Fruit fly (Drosophila melanogaster) whole organism, adult: ENCODE results near the gene Cyp4d1.

ENCODE experiments used
- CG11617 ChIP-seq: fragments of 200-800 bp; sonication (Bioruptor generic); optimal IDR thresholded peaks from 2 replicates; lab custom pipeline; 2017; ENCODE audit warnings: mild to moderate bottlenecking, missing biosample characterization, missing genetic modification reagents, missing genetic modification characterization
- CG12768 ChIP-seq: fragments of 200-800 bp; sonication (Bioruptor generic); optimal IDR thresholded peaks from 2 replicates; lab custom pipeline; 2017; ENCODE audit warnings: missing biosample characterization, missing genetic modification characterization, mild to moderate bottlenecking, moderate library complexity, missing genetic modification reagents
- CG14711 ChIP-seq: fragments of 200-800 bp; sonication (Bioruptor generic); optimal IDR thresholded peaks from 2 replicates; lab custom pipeline; 2018; ENCODE audit warnings: missing biosample characterization, mild to moderate bottlenecking, missing genetic modification characterization, moderate library complexity
- CG1620 ChIP-seq: fragments of 200-800 bp; sonication (Bioruptor generic); optimal IDR thresholded peaks from 2 replicates; lab custom pipeline; 2016; ENCODE audit warnings: missing biosample characterization, missing genetic modification characterization
- CG33017 ChIP-seq: fragments of 200-800 bp; sonication (Bioruptor generic); optimal IDR thresholded peaks from 2 replicates; lab custom pipeline; 2018; ENCODE audit warnings: missing biosample characterization, mild to moderate bottlenecking, missing genetic modification characterization, moderate library complexity
- CG5204 ChIP-seq: fragments of 200-800 bp; sonication (Bioruptor generic); optimal IDR thresholded peaks from 2 replicates; lab custom pipeline; 2016; ENCODE audit warnings: missing biosample characterization, missing genetic modification characterization
- CG7045 ChIP-seq: fragments of 200-800 bp; sonication (Bioruptor generic); optimal IDR thresholded peaks from 2 replicates; lab custom pipeline; 2017; ENCODE audit warnings: missing biosample characterization, mild to moderate bottlenecking, missing genetic modification characterization
- CG7101 ChIP-seq: fragments of 200-800 bp; sonication (Bioruptor generic); optimal IDR thresholded peaks from 2 replicates; lab custom pipeline; 2018; ENCODE audit warnings: missing biosample characterization, mild to moderate bottlenecking, missing genetic modification characterization, moderate library complexity
- Clk ChIP-seq: fragments of 200-800 bp; sonication (Bioruptor generic); optimal IDR thresholded peaks from 2 replicates; lab custom pipeline; 2017; ENCODE audit warnings: missing biosample characterization, missing genetic modification characterization
- Crg-1 ChIP-seq: fragments of 200-800 bp; sonication (Bioruptor generic); optimal IDR thresholded peaks from 2 replicates; lab custom pipeline; 2016; ENCODE audit warnings: missing biosample characterization, missing genetic modification characterization
- Hr96 ChIP-seq: fragments of 200-800 bp; sonication (Bioruptor generic); optimal IDR thresholded peaks from 2 replicates; lab custom pipeline; 2016; ENCODE audit warnings: missing biosample characterization, missing genetic modification characterization
- Mnt ChIP-seq: fragments of 200-800 bp; sonication (Bioruptor generic); optimal IDR thresholded peaks from 2 replicates; lab custom pipeline; 2016; ENCODE audit warnings: missing biosample characterization, mild to moderate bottlenecking, missing genetic modification characterization
- bab1 ChIP-seq: fragments of 200-800 bp; sonication (Bioruptor generic); optimal IDR thresholded peaks from 3 replicates; lab custom pipeline; 2019; ENCODE audit warnings: missing biosample characterization, mild to moderate bottlenecking, missing genetic modification characterization, moderate library complexity
- cic ChIP-seq: fragments of 200-800 bp; sonication (Bioruptor generic); optimal IDR thresholded peaks from 2 replicates; lab custom pipeline; 2017; ENCODE audit warnings: missing biosample characterization, mild to moderate bottlenecking, missing genetic modification characterization, moderate library complexity
- cnc ChIP-seq, 2 experiments: fragments of >200 bp; optimal IDR thresholded peaks; 2 replicates each; lab custom pipeline; 2017
- kay ChIP-seq: fragments of 200-800 bp; sonication (Bioruptor generic); peaks from one replicate; lab custom pipeline; 2016; ENCODE audit warnings: missing biosample characterization, missing genetic modification characterization, borderline replicate concordance
- ovo ChIP-seq: fragments of 200-800 bp; sonication (Bioruptor generic); optimal IDR thresholded peaks from 2 replicates; lab custom pipeline; 2016; ENCODE audit warnings: missing biosample characterization, missing genetic modification characterization
- pad ChIP-seq: fragments of 200-800 bp; sonication (Bioruptor generic); optimal IDR thresholded peaks from 3 replicates; lab custom pipeline; 2017; ENCODE audit warnings: missing biosample characterization, missing genetic modification characterization, mild to moderate bottlenecking, moderate library complexity, missing genetic modification reagents
- tj ChIP-seq: fragments of 200-800 bp; sonication (Bioruptor generic); optimal IDR thresholded peaks from 3 replicates; lab custom pipeline; 2017; ENCODE audit warnings: missing biosample characterization, mild to moderate bottlenecking, missing genetic modification characterization, moderate library complexity
- toe ChIP-seq: fragments of 200-800 bp; sonication (Bioruptor generic); optimal IDR thresholded peaks from 2 replicates; lab custom pipeline; 2016; ENCODE audit warnings: missing biosample characterization, missing genetic modification characterization

Cyp4d1 gene

DNA sequence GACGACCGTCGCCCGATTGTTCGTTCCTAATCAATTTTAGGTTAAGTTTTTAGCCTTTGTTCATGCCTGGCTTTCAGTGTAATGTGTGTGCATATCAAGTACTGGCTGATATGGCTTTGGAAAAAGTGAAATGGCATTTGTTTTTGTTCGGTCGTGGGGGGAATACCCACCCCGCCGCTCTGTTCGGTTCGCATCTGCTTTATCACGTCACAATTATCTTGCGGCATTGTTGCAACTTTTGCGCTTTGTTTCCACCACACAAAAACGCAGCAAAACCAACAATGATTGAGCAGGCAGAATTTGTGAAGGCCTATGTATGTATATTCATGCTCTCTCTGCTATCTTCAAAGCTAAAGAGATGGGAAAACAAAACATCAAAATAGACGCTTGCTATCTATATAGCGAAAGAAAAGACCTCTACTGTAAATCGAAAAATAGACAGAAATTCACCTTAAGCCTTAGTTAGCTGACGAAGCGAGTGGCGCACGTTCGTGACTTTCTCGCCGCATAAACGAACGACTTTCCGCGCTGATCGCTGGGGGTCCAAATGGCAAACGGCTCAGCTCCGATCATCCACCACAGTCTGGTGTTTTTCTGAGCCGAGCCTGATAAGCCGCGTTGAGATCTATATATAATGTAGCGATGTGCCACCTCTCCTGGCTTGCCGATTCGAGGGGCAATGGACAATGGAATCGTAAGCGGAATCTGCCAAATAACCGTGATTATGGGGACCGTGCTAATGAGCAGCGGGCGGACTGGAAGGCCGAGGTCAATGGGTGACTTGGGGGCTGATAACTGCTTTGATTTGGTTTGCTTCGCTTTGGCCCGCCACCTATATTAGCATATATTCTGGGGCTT, 35.7 kb upstream of the Cyp4d1 start:
- no peak for TF ChIP-seq ovo (GFP tag; lab: Kevin White, UChicago)
- TF ChIP-seq Clk: no peak
- TF ChIP-seq tj: no peak
- no peak for TF ChIP-seq toe (GFP tag; lab: Kevin White, UChicago)
- TF ChIP-seq CG12768: no peak
- no peak for TF ChIP-seq CG7045 (GFP tag; lab: Kevin White, UChicago)
- no peak for TF ChIP-seq cnc (optimal IDR thresholded peaks at IDR 0.05; lab: Kevin White, UChicago)
- no peak for TF ChIP-seq CG5204 (GFP tag; lab: Kevin White, UChicago)
- no peak for TF ChIP-seq Crg-1 (GFP tag; lab: Kevin White, UChicago)
- TF ChIP-seq bab1 (GFP tag; lab: Kevin White, UChicago): no peak
- no peak for TF ChIP-seq CG7101 (tag; lab: Kevin White, UChicago)
- no peak for TF ChIP-seq CG11617 (GFP tag; lab: Kevin White, UChicago)
- no peak for TF ChIP-seq CG1620 (GFP tag; lab: Kevin White, UChicago)
- TF ChIP-seq Hr96 (GFP tag; lab: Kevin White, UChicago): no peak
- no peak for TF ChIP-seq CG14711 (tag; lab: Kevin White, UChicago)
- TF ChIP-seq Mnt: no peak
- no peak for TF ChIP-seq CG33017

dm6 chrX:2196086-2196732, 34.2 kb upstream of the Cyp4d1 start:
- TF ChIP-seq cnc (optimal IDR thresholded peaks at IDR 0.05; lab: Kevin White, UChicago) (no peak), Clk (no peak), kay (no peak), cic (GFP tag; lab: Kevin White, UChicago) (no peak), CG33017 (no peak), pad (GFP tag; lab: Kevin White, UChicago) (peak; percentile 27), toe (GFP tag; lab: Kevin White, UChicago) (no peak), CG11617 (GFP tag; lab: Kevin White, UChicago) (peak; percentile 25), CG12768 (no peak), CG5204 (GFP tag; lab: Kevin White, UChicago) (no peak), CG7101 (tag; lab: Kevin White, UChicago) (peak; percentile 71), CG7045 (GFP tag; lab: Kevin White, UChicago) (no peak), Mnt (no peak), Crg-1 (GFP tag; lab: Kevin White, UChicago) (no peak), bab1 (GFP tag; lab: Kevin White, UChicago) (peak; percentile 90), CG1620 (GFP tag; lab: Kevin White, UChicago) (no peak), CG14711 (tag; lab: Kevin White, UChicago) (peak; percentile 71), Hr96 (GFP tag; lab: Kevin White, UChicago) (peak; percentile 41), ovo (GFP tag; lab: Kevin White, UChicago) (no peak), tj (peak; percentile 90)

DNA sequence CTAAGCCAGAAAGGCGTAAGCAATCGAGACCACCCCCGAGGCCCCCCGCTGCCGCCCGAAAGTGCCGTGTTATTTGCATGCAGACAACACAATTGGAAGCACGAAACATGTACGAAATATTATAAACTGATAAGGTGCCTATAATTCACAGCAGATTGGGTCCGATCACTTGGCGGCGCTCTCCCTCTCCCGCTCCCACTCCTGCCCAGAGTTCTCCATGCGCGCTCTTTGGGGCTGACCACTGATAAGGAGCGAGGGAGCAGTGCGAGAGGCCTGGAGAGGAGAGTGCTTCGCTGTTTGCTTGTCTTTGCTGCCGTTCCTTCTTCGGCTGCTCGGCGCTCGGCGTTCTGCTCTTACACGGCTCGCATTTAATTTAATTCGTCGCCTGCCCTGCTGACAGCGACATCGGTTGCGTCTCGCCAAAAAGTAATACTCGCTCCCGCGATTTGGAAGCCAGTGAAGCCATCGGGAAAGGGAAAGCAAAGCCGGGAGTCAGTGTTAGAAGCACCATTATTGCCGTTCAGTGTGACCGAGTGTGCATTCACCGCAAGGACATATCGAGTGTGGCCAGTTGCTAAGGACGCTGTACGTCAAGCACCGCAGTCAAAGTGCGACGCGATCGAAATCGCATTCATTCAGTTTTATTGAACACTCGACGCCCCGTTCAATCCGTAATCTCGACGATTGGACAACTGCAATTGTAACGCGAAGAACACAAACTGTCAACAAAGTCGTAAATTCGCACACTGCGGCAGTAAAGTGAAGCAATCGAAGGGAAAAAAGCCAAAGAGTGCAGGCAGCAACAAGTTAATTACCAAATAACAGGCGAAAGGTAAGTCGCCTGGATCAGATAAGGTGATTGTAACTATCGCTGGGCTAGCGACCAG, 32.5 kb upstream of the Cyp4d1 start:
- no peak for TF ChIP-seq cnc (optimal IDR thresholded peaks at IDR 0.05; lab: Kevin White, UChicago)
- no peak for TF ChIP-seq CG33017
- peak; percentile 37 for TF ChIP-seq ovo (GFP tag; lab: Kevin White, UChicago)
- TF ChIP-seq toe (GFP tag; lab: Kevin White, UChicago): no peak
- no peak for TF ChIP-seq kay
- no peak for TF ChIP-seq CG7045 (GFP tag; lab: Kevin White, UChicago)
- TF ChIP-seq Crg-1 (GFP tag; lab: Kevin White, UChicago): no peak
- no peak for TF ChIP-seq CG11617 (GFP tag; lab: Kevin White, UChicago)
- TF ChIP-seq CG5204 (GFP tag; lab: Kevin White, UChicago): no peak
- TF ChIP-seq pad (GFP tag; lab: Kevin White, UChicago): peak; percentile 92
- no peak for TF ChIP-seq Hr96 (GFP tag; lab: Kevin White, UChicago)
- no peak for TF ChIP-seq CG12768
- TF ChIP-seq Clk: no peak
- peak; percentile 81 for TF ChIP-seq cic (GFP tag; lab: Kevin White, UChicago)
- peak; percentile 34 for TF ChIP-seq Mnt
- TF ChIP-seq bab1 (GFP tag; lab: Kevin White, UChicago): no peak
- TF ChIP-seq CG14711 (tag; lab: Kevin White, UChicago): no peak
- TF ChIP-seq CG7101 (tag; lab: Kevin White, UChicago): no peak
- TF ChIP-seq tj: peak; percentile 46
- peak; percentile 13 for TF ChIP-seq CG1620 (GFP tag; lab: Kevin White, UChicago)

dm6 chrX:2193809-2194207, 31.8 kb upstream of the Cyp4d1 start, which contains the start of gene CG14053:
Gene CG14053, minus strand, starts transcription at chrX:2193909.
- TF ChIP-seq toe (GFP tag; lab: Kevin White, UChicago): no peak
- no peak for TF ChIP-seq bab1 (GFP tag; lab: Kevin White, UChicago)
- no peak for TF ChIP-seq CG7045 (GFP tag; lab: Kevin White, UChicago)
- TF ChIP-seq CG33017: no peak
- TF ChIP-seq pad (GFP tag; lab: Kevin White, UChicago): no peak
- TF ChIP-seq Hr96 (GFP tag; lab: Kevin White, UChicago): no peak
- TF ChIP-seq CG11617 (GFP tag; lab: Kevin White, UChicago): no peak
- no peak for TF ChIP-seq cic (GFP tag; lab: Kevin White, UChicago)
- TF ChIP-seq CG12768: no peak
- TF ChIP-seq Mnt: no peak
- no peak for TF ChIP-seq CG1620 (GFP tag; lab: Kevin White, UChicago)
